Worm (Caenorhabditis elegans) whole organism, L4 larva: ENCODE results near the gene mpc-1.
A peak's percentile ranks its signal among the peaks of the same experiment; 100 is the strongest.

Experiments
- D1046.2 ChIP-seq: fragments of 200-800 bp; sonication (Bioruptor generic); IDR thresholded peaks from 2 replicates; pipeline ENCODE4 v1.3.6; 2022; ENCODE audit warnings: missing genetic modification characterization, missing compliant biosample characterization
- F26F4.8 ChIP-seq: fragments of 200-800 bp; sonication (Bioruptor generic); conservative IDR thresholded peaks from 2 replicates; pipeline ENCODE4 v1.3.6; 2022; ENCODE audit warnings: missing genetic modification characterization, missing compliant biosample characterization
- F37D6.2 ChIP-seq: sonication (generic microtip); optimal IDR thresholded peaks from 2 replicates; lab custom pipeline; 2016; ENCODE audit warnings: mild to moderate bottlenecking, missing genetic modification characterization, missing compliant biosample characterization
- F49E8.2 ChIP-seq: sonication (generic microtip); optimal IDR thresholded peaks from 2 replicates; lab custom pipeline; 2016; ENCODE audit warnings: missing compliant biosample characterization, mild to moderate bottlenecking, missing genetic modification characterization, borderline replicate concordance
- T26A8.4 ChIP-seq: fragments of 200-800 bp; sonication (Bioruptor generic); IDR thresholded peaks from 2 replicates; pipeline ENCODE4 v1.3.6; 2022; ENCODE audit warnings: missing genetic modification characterization, missing compliant biosample characterization
- Y5F2A.4 ChIP-seq: fragments of 200-800 bp; sonication (Bioruptor generic); optimal IDR thresholded peaks from 2 replicates; lab custom pipeline; 2018; ENCODE audit warnings: mild to moderate bottlenecking, missing genetic modification characterization, missing compliant biosample characterization
- ZK546.5 ChIP-seq, 2 experiments: sonication (generic microtip); optimal IDR thresholded peaks; 2 replicates each; lab custom pipeline; 2017; ENCODE audit warnings: missing biosample characterization in 2 of 2, missing genetic modification characterization in 2 of 2
- aly-2 ChIP-seq: sonication (generic microtip); optimal IDR thresholded peaks from 2 replicates; lab custom pipeline; 2018; ENCODE audit warnings: missing biosample characterization, missing genetic modification characterization
- ceh-32 ChIP-seq: sonication (generic microtip); optimal IDR thresholded peaks from 2 replicates; lab custom pipeline; 2016; ENCODE audit warnings: mild to moderate bottlenecking, missing genetic modification characterization, missing compliant biosample characterization; ENCODE audit not compliant: poor library complexity
- ceh-82 ChIP-seq: sonication (generic microtip); optimal IDR thresholded peaks from 2 replicates; lab custom pipeline; 2017; ENCODE audit warnings: missing biosample characterization, missing genetic modification characterization
- ctbp-1 ChIP-seq: fragments of 200-800 bp; sonication (Bioruptor generic); IDR thresholded peaks from 2 replicates; pipeline ENCODE4 v1.3.6; 2022; ENCODE audit warnings: missing genetic modification reagents, missing genetic modification characterization, missing compliant biosample characterization
- daf-12 ChIP-seq: fragments of 150-350 bp; optimal IDR thresholded peaks from 2 replicates; lab custom pipeline; 2014; ENCODE audit warnings: missing biosample characterization, missing genetic modification reagents, missing genetic modification characterization
- daf-19 ChIP-seq: fragments of 200-800 bp; sonication (Bioruptor generic); conservative IDR thresholded peaks from 2 replicates; pipeline ENCODE4 v1.3.6; 2022; ENCODE audit warnings: missing genetic modification characterization, missing compliant biosample characterization
- dpl-1 ChIP-seq: fragments of 150-350 bp; optimal IDR thresholded peaks from 2 replicates; lab custom pipeline; 2014; ENCODE audit warnings: missing biosample characterization, missing genetic modification reagents, missing genetic modification characterization
- duxl-1 ChIP-seq: sonication (generic microtip); optimal IDR thresholded peaks from 2 replicates; lab custom pipeline; 2016; ENCODE audit warnings: mild to moderate bottlenecking, missing genetic modification characterization, moderate library complexity, missing compliant biosample characterization; ENCODE audit not compliant: poor library complexity
- dve-1 ChIP-seq: sonication (generic microtip); optimal IDR thresholded peaks from 2 replicates; lab custom pipeline; 2017; ENCODE audit warnings: antibody characterized with exemption, mild to moderate bottlenecking, missing genetic modification characterization, missing compliant biosample characterization; ENCODE audit not compliant: insufficient read depth
- egl-27 ChIP-seq: sonication (generic microtip); optimal IDR thresholded peaks from 3 replicates; lab custom pipeline; 2017; ENCODE audit warnings: missing biosample characterization, missing genetic modification reagents, missing genetic modification characterization
- lin-13 ChIP-seq: fragments of 150-350 bp; optimal IDR thresholded peaks from 2 replicates; lab custom pipeline; 2014; ENCODE audit warnings: missing biosample characterization, missing genetic modification reagents, missing genetic modification characterization
- lin-38 ChIP-seq: fragments of 200-800 bp; sonication (Bioruptor generic); IDR thresholded peaks from 2 replicates; pipeline ENCODE4 v1.3.6; 2022; ENCODE audit warnings: missing genetic modification reagents, missing genetic modification characterization, missing compliant biosample characterization
- madf-9 ChIP-seq: fragments of 200-800 bp; sonication (Bioruptor generic); conservative IDR thresholded peaks from 2 replicates; pipeline ENCODE4 v1.3.6; 2022; ENCODE audit warnings: missing genetic modification reagents, missing genetic modification characterization, missing compliant biosample characterization
- mdl-1 ChIP-seq, 2 experiments: fragments of 150-350 bp in 1 of 2; sonication (generic microtip) in 1 of 2; optimal IDR thresholded peaks; 2 replicates each; lab custom pipeline; 2014 to 2017; ENCODE audit warnings: missing biosample characterization in 2 of 2, missing genetic modification characterization in 2 of 2
- mep-1 ChIP-seq: fragments of 150-350 bp; sonication (generic microtip); optimal IDR thresholded peaks from 3 replicates; lab custom pipeline; 2014; ENCODE audit warnings: missing biosample characterization, missing genetic modification characterization
- mxl-2 ChIP-seq: fragments of 200-800 bp; sonication (Bioruptor generic); conservative IDR thresholded peaks from 2 replicates; pipeline ENCODE4 v1.3.6; 2022; ENCODE audit warnings: missing genetic modification reagents, missing genetic modification characterization, missing compliant biosample characterization
- nhr-11 ChIP-seq: fragments of 150-350 bp; optimal IDR thresholded peaks from 2 replicates; lab custom pipeline; 2014; ENCODE audit warnings: missing biosample characterization, missing genetic modification characterization
- nhr-42 ChIP-seq: fragments of 200-800 bp; sonication (Bioruptor generic); IDR thresholded peaks from 2 replicates; pipeline ENCODE4 v1.3.6; 2022; ENCODE audit warnings: missing genetic modification characterization, missing compliant biosample characterization
- nhr-48 ChIP-seq: sonication (generic microtip); optimal IDR thresholded peaks from 2 replicates; lab custom pipeline; 2016; ENCODE audit warnings: mild to moderate bottlenecking, missing genetic modification characterization, missing compliant biosample characterization
- nhr-6 ChIP-seq: fragments of 150-350 bp; optimal IDR thresholded peaks from 2 replicates; lab custom pipeline; 2014; ENCODE audit warnings: missing biosample characterization, missing genetic modification characterization
- nhr-76 ChIP-seq: fragments of 150-350 bp; optimal IDR thresholded peaks from 2 replicates; lab custom pipeline; 2014; ENCODE audit warnings: missing biosample characterization, missing genetic modification characterization
- nhr-77 ChIP-seq: fragments of 150-350 bp; optimal IDR thresholded peaks from 2 replicates; lab custom pipeline; 2014; ENCODE audit warnings: missing biosample characterization, missing genetic modification characterization
- pha-4 ChIP-seq, 2 experiments: fragments of 150-350 bp in 1 of 2; fragments of 200-800 bp in 1 of 2; sonication (Bioruptor generic) in 1 of 2; IDR thresholded peaks in 1 of 2; optimal IDR thresholded peaks in 1 of 2; 2 replicates each; pipeline versions ENCODE4 v1.3.6 to Lab custom; 2014 to 2022; ENCODE audit warnings: missing genetic modification characterization in 2 of 2, missing genetic modification reagents in 2 of 2, missing biosample characterization in 1 of 2, missing compliant biosample characterization in 1 of 2
- php-3 ChIP-seq: fragments of 200-800 bp; sonication (Bioruptor generic); IDR thresholded peaks from 2 replicates; pipeline ENCODE4 v1.3.6; 2022; ENCODE audit warnings: missing genetic modification reagents, missing genetic modification characterization, missing compliant biosample characterization
- pqm-1 ChIP-seq: sonication (generic microtip); optimal IDR thresholded peaks from 2 replicates; lab custom pipeline; 2017; ENCODE audit warnings: missing biosample characterization, missing genetic modification characterization
- saeg-2 ChIP-seq: fragments of 200-800 bp; sonication (Bioruptor generic); IDR thresholded peaks from 2 replicates; pipeline ENCODE4 v1.3.6; 2022; ENCODE audit warnings: missing genetic modification reagents, missing genetic modification characterization, missing compliant biosample characterization
- skn-1 ChIP-seq: fragments of 150-350 bp; optimal IDR thresholded peaks from 2 replicates; lab custom pipeline; 2014; ENCODE audit warnings: missing biosample characterization, missing genetic modification characterization
- snpc-1.2 ChIP-seq: fragments of 200-800 bp; sonication (Bioruptor generic); IDR thresholded peaks from 2 replicates; pipeline ENCODE4 v1.3.6; 2022; ENCODE audit warnings: missing genetic modification reagents, missing genetic modification characterization, missing compliant biosample characterization
- spr-3 ChIP-seq: fragments of 200-800 bp; sonication (Bioruptor generic); optimal IDR thresholded peaks from 2 replicates; lab custom pipeline; 2018; ENCODE audit warnings: mild to moderate bottlenecking, missing genetic modification characterization, missing compliant biosample characterization
- tag-97 ChIP-seq: fragments of 200-800 bp; sonication (Bioruptor generic); IDR thresholded peaks from 2 replicates; pipeline ENCODE4 v1.3.6; 2022; ENCODE audit warnings: missing genetic modification characterization, missing compliant biosample characterization
- unc-39 ChIP-seq: sonication (generic microtip); optimal IDR thresholded peaks from 2 replicates; lab custom pipeline; 2017; ENCODE audit warnings: missing biosample characterization, missing genetic modification characterization
- vab-7 ChIP-seq: fragments of 200-800 bp; sonication (Bioruptor generic); IDR thresholded peaks from 2 replicates; pipeline ENCODE4 v1.3.6; 2022; ENCODE audit warnings: missing genetic modification reagents, missing genetic modification characterization, missing compliant biosample characterization

The mpc-1 gene

ce11 chrIII:4401142-4401541 lies 12.1 kb upstream of the mpc-1 start, which contains the start of gene R07E5.15:
R07E5.15 (plus strand) TSS chrIII:4401442.
- TF ChIP-seq mxl-2 (GFP tag; lab: Robert Waterston, UW) (no peak), snpc-1.2 (no peak), unc-39 (tag; lab: Kevin White, UChicago) (no peak), daf-12 (tag; lab: Kevin White, UChicago) (no peak), daf-19 (no peak), dpl-1 (GFP tag; lab: Kevin White, UChicago) (no peak), nhr-11 (tag; lab: Kevin White, UChicago) (no peak), aly-2 (tag; lab: Kevin White, UChicago) (no peak), pha-4 (GFP tag; IDR thresholded peaks at IDR 0.05; lab: Robert Waterston, UW) (no peak), pha-4 (tag; optimal IDR thresholded peaks at IDR 0.05; lab: Kevin White, UChicago) (no peak), egl-27 (tag; lab: Kevin White, UChicago) (no peak)

- TF ChIP-seq D1046.2 (GFP tag; lab: Robert Waterston, UW) = no peak
- TF ChIP-seq skn-1 (tag; lab: Kevin White, UChicago) = no peak
- TF ChIP-seq nhr-6 (tag; lab: Kevin White, UChicago) = no peak
- no peak for TF ChIP-seq F37D6.2 (tag; lab: Kevin White, UChicago)
- no peak for TF ChIP-seq ceh-82 (tag; lab: Kevin White, UChicago)
- no peak for TF ChIP-seq spr-3 (GFP tag; lab: Kevin White, UChicago)
- no peak for TF ChIP-seq Y5F2A.4
- TF ChIP-seq ctbp-1 (GFP tag; lab: Robert Waterston, UW) = no peak
- TF ChIP-seq ceh-32 (tag; lab: Kevin White, UChicago) = no peak
- no peak for TF ChIP-seq tag-97 (GFP tag; lab: Robert Waterston, UW)
- no peak for TF ChIP-seq madf-9 (GFP tag; lab: Robert Waterston, UW)
- TF ChIP-seq saeg-2 = no peak
- TF ChIP-seq ZK546.5 (tag; optimal IDR thresholded peaks at IDR 0.05; lab: Kevin White, UChicago) = no peak
- no peak for TF ChIP-seq nhr-76
- TF ChIP-seq daf-19 = no peak
- no peak for TF ChIP-seq lin-13 (GFP tag; lab: Kevin White, UChicago)
- no peak for TF ChIP-seq dve-1 (tag; lab: Kevin White, UChicago)
- TF ChIP-seq nhr-48 (tag; lab: Kevin White, UChicago) = no peak
- TF ChIP-seq vab-7 (GFP tag; lab: Robert Waterston, UW) = no peak
- TF ChIP-seq mxl-2 (GFP tag; lab: Robert Waterston, UW) = no peak
- peak; percentile 25 for TF ChIP-seq pqm-1 (tag; lab: Kevin White, UChicago)
- TF ChIP-seq php-3 (GFP tag; lab: Robert Waterston, UW) = no peak
- peak; percentile 46 for TF ChIP-seq nhr-77
- TF ChIP-seq F26F4.8 (GFP tag; lab: Robert Waterston, UW) = no peak
- no peak for TF ChIP-seq duxl-1 (tag; lab: Kevin White, UChicago)
- peak; percentile 47 for TF ChIP-seq dpl-1 (GFP tag; lab: Kevin White, UChicago)
- TF ChIP-seq F49E8.2 = no peak
- TF ChIP-seq mdl-1 (tag; optimal IDR thresholded peaks at IDR 0.05; lab: Kevin White, UChicago) = peak in 1 of 2 experiments; percentile 21
- TF ChIP-seq T26A8.4 (GFP tag; lab: Robert Waterston, UW) = no peak
- no peak for TF ChIP-seq mep-1 (tag; lab: Kevin White, UChicago)
- TF ChIP-seq nhr-42 = no peak
- peak; percentile 82 for TF ChIP-seq lin-38 (GFP tag; lab: Robert Waterston, UW)
Observed at ce11 chrIII:4404339-4404836, 8.9 kb upstream of the mpc-1 start, which contains the start of the genes R07E5.17 and snfc-5. R07E5.17 (minus strand) TSS chrIII:4404436. snfc-5 (plus strand) TSS chrIII:4404786.
